Fruit fly (Drosophila melanogaster) whole organism, prepupa: ENCODE results near the gene CG3505.
A peak's percentile ranks its signal among the peaks of the same experiment; 100 is the strongest.

Source experiments
- CG10669 ChIP-seq: fragments of 200-800 bp; sonication (Bioruptor generic); optimal IDR thresholded peaks from 3 replicates; lab custom pipeline; 2018; ENCODE audit warnings: missing biosample characterization, mild to moderate bottlenecking, missing genetic modification characterization, moderate library complexity
- CG6276 ChIP-seq: fragments of 200-800 bp; sonication (Bioruptor generic); optimal IDR thresholded peaks from 2 replicates; lab custom pipeline; 2017; ENCODE audit warnings: missing biosample characterization, mild to moderate bottlenecking, missing genetic modification characterization
- CG6854 ChIP-seq: fragments of 200-800 bp; sonication (Bioruptor generic); optimal IDR thresholded peaks from 2 replicates; lab custom pipeline; 2017; ENCODE audit warnings: missing biosample characterization, mild to moderate bottlenecking, missing genetic modification characterization
- Eip78C ChIP-seq: fragments of 200-800 bp; sonication (Bioruptor generic); peaks from one replicate; lab custom pipeline; 2016; ENCODE audit warnings: missing biosample characterization, missing genetic modification characterization
- Gug ChIP-seq: fragments of 200-800 bp; sonication (Bioruptor generic); IDR thresholded peaks from 2 replicates; pipeline ENCODE4 v1.3.6; 2022; ENCODE audit warnings: missing biosample characterization, missing genetic modification characterization
- Hr39 ChIP-seq: fragments of 200-800 bp; sonication (Bioruptor generic); optimal IDR thresholded peaks from 2 replicates; lab custom pipeline; 2016; ENCODE audit warnings: missing biosample characterization, missing genetic modification characterization
- Hr4 ChIP-seq: fragments of 200-800 bp; sonication (Bioruptor generic); optimal IDR thresholded peaks from 3 replicates; lab custom pipeline; 2016; ENCODE audit warnings: missing biosample characterization, missing genetic modification characterization
- Lpt ChIP-seq: fragments of 200-800 bp; sonication (Bioruptor generic); optimal IDR thresholded peaks from 3 replicates; lab custom pipeline; 2016; ENCODE audit warnings: missing biosample characterization, missing genetic modification characterization
- Met ChIP-seq: fragments of 200-800 bp; sonication (Bioruptor generic); optimal IDR thresholded peaks from 3 replicates; lab custom pipeline; 2016; ENCODE audit warnings: missing biosample characterization, missing genetic modification characterization
- fd59A ChIP-seq: fragments of 200-800 bp; sonication (Bioruptor generic); optimal IDR thresholded peaks from 2 replicates; lab custom pipeline; 2017; ENCODE audit warnings: missing biosample characterization, mild to moderate bottlenecking, missing genetic modification characterization, missing genetic modification reagents
- pdm3 ChIP-seq: fragments of 200-800 bp; sonication (Bioruptor generic); optimal IDR thresholded peaks from 3 replicates; lab custom pipeline; 2016; ENCODE audit warnings: missing biosample characterization, missing genetic modification characterization

DNA sequence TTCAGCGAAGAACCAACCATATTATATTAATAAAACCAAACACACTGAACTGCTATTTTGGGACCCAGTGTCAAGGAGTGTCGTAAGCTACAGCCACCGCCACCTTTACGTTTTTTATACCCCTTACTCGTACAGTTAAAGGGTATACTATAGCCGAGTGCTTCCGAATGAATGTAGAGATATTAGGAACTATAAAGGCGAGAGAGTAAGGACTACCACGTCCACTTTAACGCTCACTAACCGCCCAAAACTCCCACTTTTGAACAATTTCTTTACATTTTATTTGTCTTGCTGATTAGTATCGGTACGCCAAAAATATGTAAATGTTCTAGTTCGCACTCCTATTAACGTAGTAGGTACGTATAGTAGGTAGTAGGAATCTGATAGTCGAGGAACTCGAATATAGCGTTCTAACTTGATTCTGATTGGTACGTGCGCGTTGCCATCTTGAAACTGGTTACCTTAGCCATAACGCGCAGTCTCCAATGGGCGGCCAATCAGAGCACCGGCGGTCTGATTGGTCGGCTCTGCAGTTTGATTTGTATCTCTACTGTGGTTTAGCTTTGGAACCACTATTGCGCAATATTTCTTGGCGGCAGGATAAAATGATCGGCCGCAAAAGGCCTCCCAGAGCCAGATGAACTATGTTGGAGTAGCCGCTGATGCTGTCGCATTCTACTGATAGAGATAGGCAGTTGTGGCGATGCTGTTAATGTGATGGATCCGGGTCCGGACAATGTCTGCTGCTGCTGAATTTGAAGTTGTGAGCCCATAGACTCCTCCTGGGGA lies 1.1 kb upstream of the CG3505 start:
- peak; percentile 50 for TF ChIP-seq CG6276 (GFP tag; lab: Kevin White, UChicago)
- no peak for TF ChIP-seq fd59A (GFP tag; lab: Kevin White, UChicago)
- no peak for TF ChIP-seq CG6854 (GFP tag; lab: Kevin White, UChicago)
- peak; percentile 37 for TF ChIP-seq pdm3
- peak; percentile 87 for TF ChIP-seq Eip78C (GFP tag; lab: Kevin White, UChicago)
- no peak for TF ChIP-seq Met (GFP tag; lab: Kevin White, UChicago)
- peak; percentile 53 for TF ChIP-seq Hr4 (GFP tag; lab: Kevin White, UChicago)
- no peak for TF ChIP-seq Gug (GFP tag; lab: Robert Waterston, UW)
- TF ChIP-seq Hr39 (GFP tag; lab: Kevin White, UChicago) = no peak
- TF ChIP-seq CG10669 (GFP tag; lab: Kevin White, UChicago) = no peak
- no peak for TF ChIP-seq Lpt (GFP tag; lab: Kevin White, UChicago)
